Worm (Caenorhabditis elegans) whole organism, L1 larva: Measurements from ENCODE around the gene F19C7.8.

Experiments
- C16A3.4 ChIP-seq: fragments of 150-350 bp; optimal IDR thresholded peaks from 2 replicates; lab custom pipeline; 2014; ENCODE audit warnings: missing biosample characterization, missing genetic modification characterization
- aha-1 ChIP-seq: fragments of 150-350 bp; optimal IDR thresholded peaks from 2 replicates; lab custom pipeline; 2014; ENCODE audit warnings: missing biosample characterization, missing genetic modification characterization
- blmp-1 ChIP-seq: fragments of 150-350 bp; optimal IDR thresholded peaks from 2 replicates; lab custom pipeline; 2014; ENCODE audit warnings: missing biosample characterization, missing genetic modification characterization
- ceh-63 ChIP-seq: fragments of 200-800 bp; sonication (Bioruptor generic); optimal IDR thresholded peaks from 2 replicates; lab custom pipeline; 2018; ENCODE audit warnings: mild to moderate bottlenecking, missing genetic modification characterization, missing compliant biosample characterization
- dpl-1 ChIP-seq, 3 experiments: fragments of 150-350 bp in 2 of 3; sonication (generic microtip) in 1 of 3; optimal IDR thresholded peaks; 2 replicates each; lab custom pipeline; 2014 to 2017; ENCODE audit warnings: missing biosample characterization in 3 of 3, missing genetic modification characterization in 3 of 3, missing genetic modification reagents in 3 of 3
- dsc-1 ChIP-seq: sonication (generic microtip); optimal IDR thresholded peaks from 2 replicates; lab custom pipeline; 2016; ENCODE audit warnings: mild to moderate bottlenecking, missing genetic modification characterization, missing compliant biosample characterization
- efl-1 ChIP-seq, 4 experiments: fragments of 150-350 bp; optimal IDR thresholded peaks in 3 of 4; peaks in 1 of 4; 1 replicate in 1 of 4; 2 replicates in 3 of 4; lab custom pipeline; 2014; ENCODE audit warnings: missing biosample characterization in 2 of 4, missing genetic modification characterization in 2 of 4, missing genetic modification reagents in 2 of 4
- egl-27 ChIP-seq, 2 experiments: fragments of 150-350 bp in 1 of 2; sonication (generic microtip); optimal IDR thresholded peaks; 3 replicates each; lab custom pipeline; 2017 to 2018; ENCODE audit warnings: missing biosample characterization in 2 of 2, missing genetic modification characterization in 2 of 2, missing genetic modification reagents in 2 of 2
- elt-2 ChIP-seq: sonication (generic microtip); optimal IDR thresholded peaks from 2 replicates; lab custom pipeline; 2016; ENCODE audit warnings: missing genetic modification characterization, mild to moderate bottlenecking, inconsistent platforms, missing compliant biosample characterization, missing genetic modification reagents
- elt-3 ChIP-seq, 6 experiments: fragments of 150-350 bp in 1 of 6; sonication (generic microtip); optimal IDR thresholded peaks; 2 replicates each; lab custom pipeline; 2017 to 2018; ENCODE audit warnings: missing biosample characterization in 6 of 6, missing genetic modification characterization in 6 of 6, inconsistent platforms in 1 of 6
- fkh-8 ChIP-seq: sonication (generic microtip); optimal IDR thresholded peaks from 2 replicates; lab custom pipeline; 2016; ENCODE audit warnings: mild to moderate bottlenecking, missing genetic modification characterization, missing compliant biosample characterization
- hlh-4 ChIP-seq: sonication (generic microtip); optimal IDR thresholded peaks from 2 replicates; lab custom pipeline; 2016; ENCODE audit warnings: mild to moderate bottlenecking, missing genetic modification characterization, missing compliant biosample characterization
- hpl-2 ChIP-seq: fragments of 150-350 bp; optimal IDR thresholded peaks from 2 replicates; lab custom pipeline; 2014; ENCODE audit warnings: missing biosample characterization, missing genetic modification reagents, missing genetic modification characterization
- lin-13 ChIP-seq: fragments of 150-350 bp; optimal IDR thresholded peaks from 2 replicates; lab custom pipeline; 2014; ENCODE audit warnings: missing biosample characterization, missing genetic modification reagents, missing genetic modification characterization
- lin-14 ChIP-seq: fragments of 200-800 bp; sonication (Bioruptor generic); optimal IDR thresholded peaks from 2 replicates; lab custom pipeline; 2018; ENCODE audit warnings: mild to moderate bottlenecking, missing genetic modification characterization, moderate library complexity, missing compliant biosample characterization
- lsy-2 ChIP-seq, 2 experiments: fragments of 150-350 bp; optimal IDR thresholded peaks; 2 replicates each; lab custom pipeline; 2014; ENCODE audit warnings: missing biosample characterization in 2 of 2, missing genetic modification characterization in 2 of 2
- mdl-1 ChIP-seq, 2 experiments: fragments of 150-350 bp; optimal IDR thresholded peaks; 2 replicates each; lab custom pipeline; 2014 to 2017; ENCODE audit warnings: missing biosample characterization in 2 of 2, missing genetic modification characterization in 2 of 2, inconsistent platforms in 1 of 2
- mef-2 ChIP-seq: fragments of 150-350 bp; optimal IDR thresholded peaks from 2 replicates; lab custom pipeline; 2014; ENCODE audit warnings: missing biosample characterization, missing genetic modification characterization
- nhr-11 ChIP-seq: fragments of 150-350 bp; optimal IDR thresholded peaks from 2 replicates; lab custom pipeline; 2014; ENCODE audit warnings: missing biosample characterization, missing genetic modification characterization
- nhr-237 ChIP-seq: fragments of 150-350 bp; optimal IDR thresholded peaks from 2 replicates; lab custom pipeline; 2014; ENCODE audit warnings: missing biosample characterization, missing genetic modification characterization
- pag-3 ChIP-seq: sonication (generic microtip); optimal IDR thresholded peaks from 2 replicates; lab custom pipeline; 2017; ENCODE audit warnings: missing genetic modification characterization, mild to moderate bottlenecking, missing compliant biosample characterization, antibody characterized with exemption, borderline replicate concordance; ENCODE audit not compliant: insufficient read depth
- rnt-1 ChIP-seq: sonication (generic microtip); optimal IDR thresholded peaks from 2 replicates; lab custom pipeline; 2016; ENCODE audit warnings: mild to moderate bottlenecking, missing genetic modification characterization, moderate library complexity, missing compliant biosample characterization
- sup-37 ChIP-seq: fragments of 200-800 bp; sonication (Bioruptor generic); optimal IDR thresholded peaks from 2 replicates; lab custom pipeline; 2018; ENCODE audit warnings: mild to moderate bottlenecking, missing genetic modification characterization, missing compliant biosample characterization
- swsn-7 ChIP-seq: sonication (generic microtip); optimal IDR thresholded peaks from 2 replicates; lab custom pipeline; 2016; ENCODE audit warnings: missing genetic modification characterization, missing compliant biosample characterization
- tbx-2 ChIP-seq: sonication (generic microtip); optimal IDR thresholded peaks from 2 replicates; lab custom pipeline; 2016; ENCODE audit warnings: missing genetic modification characterization, missing compliant biosample characterization
- unc-130 ChIP-seq: fragments of 150-350 bp; optimal IDR thresholded peaks from 2 replicates; lab custom pipeline; 2017; ENCODE audit warnings: missing biosample characterization, missing genetic modification characterization, inconsistent platforms
- unc-30 ChIP-seq: sonication (generic microtip); optimal IDR thresholded peaks from 2 replicates; lab custom pipeline; 2017; ENCODE audit warnings: missing biosample characterization, missing genetic modification characterization
- xbp-1 ChIP-seq: sonication (generic microtip); optimal IDR thresholded peaks from 2 replicates; lab custom pipeline; 2016; ENCODE audit warnings: missing genetic modification characterization, missing compliant biosample characterization
- ztf-11 ChIP-seq, 2 experiments: sonication (generic microtip); optimal IDR thresholded peaks; 2 replicates each; lab custom pipeline; 2016 to 2017; ENCODE audit warnings: missing genetic modification characterization in 2 of 2, missing biosample characterization in 1 of 2, missing compliant biosample characterization in 1 of 2

The F19C7.8 gene

DNA sequence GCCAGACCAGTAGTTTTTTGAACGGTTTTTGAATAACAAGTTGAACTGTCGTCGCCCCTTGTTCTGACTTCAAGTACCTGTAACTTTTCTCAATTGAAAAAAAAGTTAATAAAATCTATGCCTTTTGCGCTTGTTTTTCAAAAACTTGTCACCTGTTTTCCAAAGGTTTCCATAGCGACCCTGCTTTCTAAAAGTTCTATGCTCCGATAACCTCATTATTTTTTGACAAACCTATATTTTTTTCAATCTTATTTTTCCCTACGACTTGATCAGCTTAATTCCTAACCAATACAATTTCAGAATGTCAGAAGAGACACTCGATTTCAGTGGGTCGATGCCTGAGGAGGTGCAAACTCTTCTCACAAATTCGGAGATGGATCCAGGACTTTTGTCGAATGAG lies 9.5 kb upstream of the F19C7.8 start, which contains the start of gene F29B9.8:
TSS of gene F29B9.8 (plus strand) at position 301 of the 400 bp plus-strand sequence.
- no peak for TF ChIP-seq lin-13 (GFP tag; lab: Kevin White, UChicago)
- no peak for TF ChIP-seq efl-1 (optimal IDR thresholded peaks at IDR 0.05; lab: Kevin White, UChicago)
- peak in 1 of 2 experiments; percentile 29 for TF ChIP-seq efl-1 (GFP tag; optimal IDR thresholded peaks at IDR 0.05 in 1 of 2; lab: Kevin White, UChicago)
- TF ChIP-seq aha-1 (tag; lab: Kevin White, UChicago) = no peak

DNA sequence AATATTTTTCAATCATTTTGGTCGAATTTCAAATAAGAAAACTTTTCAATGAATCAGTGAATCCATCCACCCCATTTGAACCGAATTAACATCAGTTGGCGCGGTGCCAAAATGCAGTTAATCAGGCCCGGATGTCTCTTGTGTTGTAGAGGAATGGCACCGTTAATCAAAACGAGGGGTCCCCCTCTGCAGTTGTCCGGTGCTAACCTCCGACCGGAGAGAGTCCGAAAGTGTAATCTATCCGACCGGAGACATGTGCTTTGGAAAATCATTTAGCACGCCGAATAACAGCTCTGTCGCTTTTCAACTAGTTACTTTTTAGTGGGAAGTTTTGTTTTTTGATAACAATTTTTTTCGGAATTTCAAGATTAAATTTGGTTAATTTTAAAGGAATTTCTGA lies 7.3 kb upstream of the F19C7.8 start:
- TF ChIP-seq elt-2 = no peak
- peak; percentile 15 for TF ChIP-seq unc-130 (tag; lab: Kevin White, UChicago)
- peak; percentile 35 for TF ChIP-seq lin-14
- TF ChIP-seq C16A3.4 (tag; lab: Kevin White, UChicago) = no peak
- TF ChIP-seq efl-1 (optimal IDR thresholded peaks at IDR 0.05; lab: Kevin White, UChicago) = no peak
- TF ChIP-seq efl-1 (GFP tag; optimal IDR thresholded peaks at IDR 0.05 in 1 of 2; lab: Kevin White, UChicago) = peak in 1 of 2 experiments; percentile 51
- peak; percentile 45 for TF ChIP-seq pag-3 (tag; lab: Kevin White, UChicago)
- TF ChIP-seq dsc-1 (tag; lab: Kevin White, UChicago) = peak; percentile 88
- peak; percentile 34 for TF ChIP-seq rnt-1 (tag; lab: Kevin White, UChicago)

DNA sequence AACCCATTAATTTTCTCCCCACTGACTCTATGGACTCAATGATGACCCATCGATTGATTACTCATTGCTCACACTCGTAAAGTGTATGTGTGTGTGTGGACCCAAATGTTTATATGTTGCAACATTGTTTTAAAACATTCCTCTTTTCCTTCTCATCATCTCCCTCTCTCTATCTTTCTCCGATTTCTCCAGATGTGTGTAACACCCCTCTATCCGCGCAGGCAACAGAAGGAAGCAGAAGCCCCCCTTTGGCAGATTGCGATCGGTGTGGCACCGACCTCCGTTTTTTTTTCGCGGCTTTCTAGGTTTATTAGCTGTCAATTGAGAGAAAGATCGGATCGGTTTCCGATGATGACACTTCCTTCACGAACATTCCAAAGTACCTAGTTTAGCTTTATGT lies 5.7 kb upstream of the F19C7.8 start:
- TF ChIP-seq blmp-1 (tag; lab: Kevin White, UChicago) (peak; percentile 42), dpl-1 (GFP tag; optimal IDR thresholded peaks at IDR 0.05; lab: Kevin White, UChicago) (no peak), efl-1 (optimal IDR thresholded peaks at IDR 0.05; lab: Kevin White, UChicago) (no peak), efl-1 (GFP tag; optimal IDR thresholded peaks at IDR 0.05 in 1 of 2; lab: Kevin White, UChicago) (no peak), rnt-1 (tag; lab: Kevin White, UChicago) (peak; percentile 22), dsc-1 (tag; lab: Kevin White, UChicago) (peak; percentile 59), hpl-2 (GFP tag; lab: Kevin White, UChicago) (no peak), egl-27 (tag; optimal IDR thresholded peaks at IDR 0.05; lab: Kevin White, UChicago) (no peak), sup-37 (no peak), xbp-1 (tag; lab: Kevin White, UChicago) (no peak)

DNA sequence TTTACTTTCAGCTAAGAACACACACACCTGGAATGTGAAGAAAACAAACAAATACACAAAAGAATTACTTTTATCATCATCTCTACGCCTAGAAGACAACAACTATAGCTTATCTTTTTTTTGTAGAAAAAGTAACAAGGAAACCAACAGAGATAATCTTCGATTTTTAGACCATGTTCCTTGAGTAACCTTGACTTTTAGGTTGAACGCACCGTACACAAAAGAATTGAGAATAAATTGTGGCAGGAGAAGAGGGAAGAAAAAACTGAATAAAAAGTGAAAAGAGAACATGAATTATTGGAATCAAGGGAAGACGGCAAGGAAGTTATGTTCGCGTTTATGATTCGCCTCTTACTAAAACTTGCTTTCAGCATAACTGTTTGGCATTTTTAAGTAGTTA lies 3.0 kb upstream of the F19C7.8 start:
- no peak for TF ChIP-seq lsy-2 (tag; optimal IDR thresholded peaks at IDR 0.05; lab: Kevin White, UChicago)
- peak in 1 of 6 experiments; percentile 43 for TF ChIP-seq elt-3 (tag; optimal IDR thresholded peaks at IDR 0.05; lab: Kevin White, UChicago)
- TF ChIP-seq hpl-2 (GFP tag; lab: Kevin White, UChicago) = no peak
- no peak for TF ChIP-seq ztf-11 (tag; optimal IDR thresholded peaks at IDR 0.05; lab: Kevin White, UChicago)
- peak; percentile 63 for TF ChIP-seq blmp-1 (tag; lab: Kevin White, UChicago)

DNA sequence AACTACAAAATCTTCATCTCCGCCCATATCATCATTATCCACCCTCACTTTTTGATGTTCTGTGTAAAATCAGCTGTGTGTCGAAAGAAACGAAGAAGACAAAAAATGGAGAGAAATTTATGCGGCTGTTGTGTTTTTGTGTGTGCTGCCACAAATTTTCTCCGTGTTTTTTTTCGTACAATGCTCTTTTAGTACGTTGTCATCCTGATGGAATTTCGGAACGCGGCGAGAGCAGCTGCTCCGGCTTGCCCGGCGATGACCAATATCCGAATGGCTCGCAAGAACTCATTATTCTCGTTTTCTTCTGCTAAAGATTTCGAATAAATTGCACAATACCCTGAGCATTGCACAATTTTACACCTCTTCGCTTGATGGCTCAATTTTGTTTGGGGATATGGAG lies 1.5 kb upstream of the F19C7.8 start:
- TF ChIP-seq tbx-2 (tag; lab: Kevin White, UChicago) = no peak
- no peak for TF ChIP-seq ceh-63 (GFP tag; lab: Kevin White, UChicago)
- no peak for TF ChIP-seq ztf-11 (tag; optimal IDR thresholded peaks at IDR 0.05; lab: Kevin White, UChicago)
- TF ChIP-seq mdl-1 (tag; optimal IDR thresholded peaks at IDR 0.05; lab: Kevin White, UChicago) = no peak
- TF ChIP-seq fkh-8 (tag; lab: Kevin White, UChicago) = no peak
- no peak for TF ChIP-seq sup-37
- no peak for TF ChIP-seq swsn-7 (tag; lab: Kevin White, UChicago)
- TF ChIP-seq hlh-4 (tag; lab: Kevin White, UChicago) = no peak
- TF ChIP-seq nhr-11 = no peak

DNA sequence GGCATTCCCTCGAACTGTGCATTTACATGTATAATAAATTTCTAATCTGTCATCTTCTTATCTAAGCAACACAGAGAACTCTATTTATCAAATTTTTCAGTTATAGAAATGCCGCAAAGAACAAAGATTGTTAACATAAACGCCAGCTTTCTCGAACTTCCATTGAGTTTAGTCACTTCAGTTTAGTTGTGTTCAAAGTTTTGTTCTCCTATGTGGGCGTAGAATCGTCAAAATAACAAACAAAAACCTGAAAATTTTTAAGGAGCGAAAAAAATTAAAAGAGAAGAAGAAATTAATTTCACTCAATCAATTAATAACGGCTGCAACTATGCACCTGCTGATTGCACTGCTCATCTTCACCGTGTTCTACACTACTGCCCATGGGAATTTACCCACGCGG lies 1.9 kb downstream of the F19C7.8 start, which contains the start of gene R105.5:
TSS of gene R105.5 (plus strand) at position 301 of the 400 bp plus-strand sequence.
- TF ChIP-seq unc-30 (tag; lab: Kevin White, UChicago) (no peak), nhr-237 (tag; lab: Kevin White, UChicago) (no peak), mef-2 (tag; lab: Kevin White, UChicago) (no peak), swsn-7 (tag; lab: Kevin White, UChicago) (no peak)
